Worm (Caenorhabditis elegans) whole organism, young adult: ENCODE measurements around the gene H43E16.1.

Source experiments
- dpl-1 ChIP-seq: fragments of 150-350 bp; optimal IDR thresholded peaks from 2 replicates; lab custom pipeline; 2014; ENCODE audit warnings: missing biosample characterization, missing genetic modification reagents, missing genetic modification characterization
- egl-44 ChIP-seq: fragments of 200-800 bp; sonication (Bioruptor generic); IDR thresholded peaks from 2 replicates; pipeline ENCODE4 v1.3.6; 2022; ENCODE audit warnings: missing genetic modification reagents, missing genetic modification characterization, missing compliant biosample characterization
- hsf-1 ChIP-seq: fragments of 200-800 bp; sonication (Bioruptor generic); IDR thresholded peaks from 2 replicates; pipeline ENCODE4 v1.3.6; 2022; ENCODE audit warnings: missing genetic modification reagents, missing genetic modification characterization, missing compliant biosample characterization

DNA sequence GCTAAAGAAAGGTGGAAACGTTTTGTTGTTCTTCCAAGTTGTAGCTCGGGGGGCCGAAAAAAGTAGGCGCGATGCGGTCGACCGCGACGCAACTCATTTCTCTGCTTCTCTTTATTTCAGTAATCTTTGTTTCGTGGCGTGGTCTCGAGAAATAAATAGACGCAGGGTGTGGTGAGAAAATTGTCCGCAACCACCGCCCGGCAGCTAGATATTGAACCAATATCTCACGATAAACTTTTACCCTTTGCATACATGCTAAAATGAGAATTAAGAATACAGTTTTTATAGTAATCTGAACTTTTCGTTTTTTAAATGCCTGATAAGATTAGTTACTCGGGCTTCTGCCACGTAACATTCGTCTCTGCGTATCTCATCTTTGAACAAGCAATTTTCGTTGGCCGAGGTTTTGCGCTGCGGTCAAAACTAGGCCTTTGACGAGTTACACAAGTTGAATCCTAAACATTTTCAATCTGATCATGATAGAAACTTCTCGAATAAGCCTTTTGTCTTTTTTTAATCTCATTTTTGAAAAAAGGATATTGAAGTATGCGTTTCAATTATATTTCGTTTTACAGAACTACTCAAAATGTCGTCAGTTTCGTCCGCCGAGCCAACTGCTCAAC is 9.7 kb downstream of the H43E16.1 start, which contains the start of gene gyf-1:
- no peak for TF ChIP-seq dpl-1
- TF ChIP-seq hsf-1 (GFP tag; lab: Robert Waterston, UW): no peak
- TF ChIP-seq egl-44 (GFP tag; lab: Robert Waterston, UW): no peak
